Fruit fly (Drosophila melanogaster): ENCODE results near the gene Dlic.

DNA sequence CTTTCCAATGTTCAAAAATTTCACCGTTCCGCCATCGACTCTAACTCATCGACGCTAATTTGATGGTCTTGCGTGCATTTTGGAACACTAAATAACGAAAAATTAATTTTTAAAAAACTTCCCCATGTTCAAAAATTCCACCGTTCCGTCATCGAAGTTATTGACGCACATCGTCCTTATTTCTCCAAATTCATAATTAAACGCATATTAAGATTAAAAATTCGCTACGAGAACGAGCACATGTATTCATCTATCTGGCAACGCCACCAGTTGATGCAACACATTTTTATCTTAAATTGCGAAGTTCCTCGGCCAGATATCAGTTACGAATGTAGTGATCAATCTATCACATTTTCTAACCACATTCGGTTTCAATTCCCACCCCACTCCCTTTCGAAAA lies 5.0 kb upstream of the Dlic start, which contains the start of gene Lint-1:
- no peak for TF ChIP-seq h (optimal IDR thresholded peaks at IDR 0.05)
- no peak for TF ChIP-seq ttk (optimal IDR thresholded peaks at IDR 0.05)

All from Kc167 (cell line).